Worm (Caenorhabditis elegans): ENCODE data around the gene K10C2.6.

K10C2.6 gene

DNA sequence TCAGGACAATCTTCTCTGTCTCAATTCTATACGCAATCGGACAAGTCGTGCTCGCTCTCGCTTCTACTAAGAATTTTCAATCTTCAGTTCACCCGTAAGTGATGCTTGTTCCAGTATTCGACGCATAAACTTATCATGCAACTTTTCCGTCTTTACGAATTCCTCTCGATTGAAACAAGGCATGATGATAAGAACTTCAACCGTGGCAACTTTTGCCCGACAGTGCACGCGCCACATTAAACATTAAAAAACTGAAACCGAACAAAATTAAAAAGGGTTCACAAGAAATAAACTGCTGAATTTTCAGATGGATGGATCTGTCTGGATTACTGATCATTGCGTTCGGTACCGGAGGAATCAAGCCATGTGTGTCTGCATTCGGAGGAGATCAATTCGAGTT is 7.2 kb downstream of the K10C2.6 start:
- no peak for TF ChIP-seq ahr-1 (tag; optimal IDR thresholded peaks at IDR 0.05)
- TF ChIP-seq dve-1 (tag; optimal IDR thresholded peaks at IDR 0.05), result no peak
- no peak for TF ChIP-seq sdc-2 (tag; optimal IDR thresholded peaks at IDR 0.05)
- no peak for TF ChIP-seq sox-2 (GFP tag; IDR thresholded peaks at IDR 0.05)
- no peak for TF ChIP-seq unc-3 (GFP tag; conservative IDR thresholded peaks at IDR 0.05)
- no peak for TF ChIP-seq unc-3 (tag; optimal IDR thresholded peaks at IDR 0.05)

- TF ChIP-seq ceh-2 (tag; optimal IDR thresholded peaks at IDR 0.05) (no peak), K09A11.1 (tag; optimal IDR thresholded peaks at IDR 0.05; ENCODE audit: insufficient read depth) (no peak), unc-3 (GFP tag; conservative IDR thresholded peaks at IDR 0.05) (no peak), unc-3 (tag; optimal IDR thresholded peaks at IDR 0.05) (no peak), sox-4 (tag; optimal IDR thresholded peaks at IDR 0.05) (no peak), ztf-16 (tag; optimal IDR thresholded peaks at IDR 0.05) (no peak), ceh-34 (tag; optimal IDR thresholded peaks at IDR 0.05) (no peak), elt-2 (tag; optimal IDR thresholded peaks at IDR 0.05) (no peak), hlh-30 (tag; optimal IDR thresholded peaks at IDR 0.05; ENCODE audit: insufficient read depth) (no peak), C38D4.7 (GFP tag; optimal IDR thresholded peaks at IDR 0.05) (no peak), F13H6.1 (tag; optimal IDR thresholded peaks at IDR 0.05) (no peak), ceh-30 (tag; optimal IDR thresholded peaks at IDR 0.05) (no peak), C08G9.2 (tag; optimal IDR thresholded peaks at IDR 0.05) (no peak), che-1 (tag; optimal IDR thresholded peaks at IDR 0.05) (no peak)
These were observed 8.9 kb downstream of the K10C2.6 start for ce11 chrX:6460123-6460522.

DNA sequence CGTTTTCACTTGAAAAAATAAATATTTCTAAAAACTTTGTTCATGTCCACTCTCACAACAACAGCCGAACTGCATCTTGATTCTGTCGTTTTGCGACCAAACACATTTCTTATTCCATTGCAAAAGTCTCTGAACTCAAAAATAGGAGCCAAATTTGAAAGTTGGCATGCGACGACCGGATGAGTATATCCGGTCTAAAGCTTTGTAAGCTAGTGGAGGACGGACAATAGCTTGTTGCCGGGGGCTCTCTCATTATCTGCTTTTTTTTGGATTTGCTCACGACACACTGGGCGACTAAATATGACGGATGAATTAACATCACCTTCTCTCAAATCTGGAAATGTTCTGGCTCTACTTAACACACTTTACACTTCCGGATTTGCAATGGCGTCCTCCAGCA is 10.5 kb downstream of the K10C2.6 start, which contains the start of gene K04E7.1:
Gene K04E7.1 (plus strand): TSS at position 301 of the 400 bp plus-strand sequence.
- TF ChIP-seq ceh-19 (GFP tag; optimal IDR thresholded peaks at IDR 0.05), result no peak
- TF ChIP-seq fkh-10 (GFP tag; optimal IDR thresholded peaks at IDR 0.05), result no peak

DNA sequence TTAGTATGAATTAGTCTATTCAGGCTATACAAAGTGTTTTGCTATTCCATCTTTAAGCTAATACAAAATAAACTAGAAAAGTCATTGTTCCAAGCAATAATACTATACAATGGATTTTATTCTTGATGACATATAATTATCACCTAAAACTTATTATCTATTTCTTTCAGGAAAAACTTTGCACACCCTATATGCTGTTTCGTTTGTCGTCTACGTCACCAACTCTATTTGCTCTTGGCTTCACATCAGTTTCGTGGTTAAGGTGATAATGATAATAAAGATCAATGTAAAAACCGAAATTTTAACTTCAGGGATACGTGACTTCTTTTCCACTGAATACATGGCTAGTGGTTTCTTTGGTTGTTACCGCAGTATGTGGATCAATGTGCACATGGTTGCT is 11.2 kb downstream of the K10C2.6 start:
- TF ChIP-seq ceh-31 (tag; optimal IDR thresholded peaks at IDR 0.05) (no peak), lin-11 (tag; optimal IDR thresholded peaks at IDR 0.05) (no peak), pat-9 (tag; optimal IDR thresholded peaks at IDR 0.05) (no peak), ceh-2 (tag; optimal IDR thresholded peaks at IDR 0.05) (no peak), unc-55 (GFP tag; optimal IDR thresholded peaks at IDR 0.05) (no peak), npax-4 (tag; optimal IDR thresholded peaks at IDR 0.05) (no peak), lim-6 (tag; optimal IDR thresholded peaks at IDR 0.05) (no peak), pha-4 (tag; optimal IDR thresholded peaks at IDR 0.05) (no peak), pha-2 (tag; optimal IDR thresholded peaks at IDR 0.05) (no peak), pax-1 (tag; optimal IDR thresholded peaks at IDR 0.05) (no peak), unc-3 (GFP tag; conservative IDR thresholded peaks at IDR 0.05) (no peak), unc-3 (tag; optimal IDR thresholded peaks at IDR 0.05) (no peak), hlh-15 (tag; optimal IDR thresholded peaks at IDR 0.05) (no peak), ceh-48 (tag; optimal IDR thresholded peaks at IDR 0.05) (no peak), ceh-22 (tag; optimal IDR thresholded peaks at IDR 0.05) (no peak), tbx-2 (tag; optimal IDR thresholded peaks at IDR 0.05) (no peak), ama-1 (optimal IDR thresholded peaks at IDR 0.05) (no peak)

DNA sequence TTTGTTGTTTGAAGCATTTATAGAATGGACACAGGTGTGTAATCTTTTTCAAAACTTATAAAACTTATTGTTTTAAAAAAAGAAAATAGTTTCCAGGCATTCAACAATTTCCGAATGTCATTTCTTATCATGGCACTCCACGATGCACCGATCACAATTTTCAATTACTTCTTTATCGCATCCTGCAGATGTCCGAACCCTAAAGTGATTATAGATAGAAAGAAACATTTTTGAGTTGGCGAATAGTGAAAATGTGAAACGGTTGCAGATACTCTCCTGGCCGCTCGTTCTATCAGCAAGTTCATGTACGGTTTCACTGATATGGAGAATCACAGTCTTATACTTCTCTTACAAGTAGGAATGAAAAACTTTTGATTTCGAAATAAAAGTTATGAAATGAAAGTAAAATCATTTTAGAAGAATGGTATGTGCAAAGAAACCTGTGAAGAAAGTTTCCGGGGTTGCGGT is 11.8 kb downstream of the K10C2.6 start, which contains the start of gene C15B12.2:
Gene C15B12.2 (plus strand): TSS at position 418 of the 468 bp plus-strand sequence.
- TF ChIP-seq ceh-14 (tag; optimal IDR thresholded peaks at IDR 0.05) (no peak), ceh-19 (GFP tag; optimal IDR thresholded peaks at IDR 0.05) (no peak), dve-1 (tag; optimal IDR thresholded peaks at IDR 0.05) (no peak), fkh-6 (tag; optimal IDR thresholded peaks at IDR 0.05) (no peak), unc-42 (tag; optimal IDR thresholded peaks at IDR 0.05) (no peak), pax-1 (tag; optimal IDR thresholded peaks at IDR 0.05) (no peak), sox-2 (GFP tag; IDR thresholded peaks at IDR 0.05) (no peak), ceh-31 (tag; optimal IDR thresholded peaks at IDR 0.05) (no peak), mec-3 (tag; optimal IDR thresholded peaks at IDR 0.05; ENCODE audit: borderline replicate concordance) (no peak), lim-6 (tag; optimal IDR thresholded peaks at IDR 0.05) (no peak), hlh-8 (tag; optimal IDR thresholded peaks at IDR 0.05) (no peak), unc-3 (GFP tag; conservative IDR thresholded peaks at IDR 0.05) (no peak), unc-3 (tag; optimal IDR thresholded peaks at IDR 0.05) (no peak)

Data from whole organism, late embryonic.